Fruit fly (Drosophila melanogaster): ENCODE data around the gene Prestin.

Gene Prestin

dm6 chr3L:17929697-17930581, 22.3 kb upstream of the Prestin start (continued):
- TF ChIP-seq CG15696 (tag; optimal IDR thresholded peaks at IDR 0.05), result no peak
- TF ChIP-seq MTF-1 (GFP tag; optimal IDR thresholded peaks at IDR 0.05; ENCODE audit: borderline replicate concordance), result no peak
- no peak for TF ChIP-seq CHES-1-like (GFP tag; optimal IDR thresholded peaks at IDR 0.05)
- TF ChIP-seq h (optimal IDR thresholded peaks at IDR 0.05), result no peak
- TF ChIP-seq sima (GFP tag; optimal IDR thresholded peaks at IDR 0.05), result no peak
- no peak for TF ChIP-seq Fer2 (tag; optimal IDR thresholded peaks at IDR 0.05)
- TF ChIP-seq Ssrp (tag; optimal IDR thresholded peaks at IDR 0.05), result no peak
- no peak for TF ChIP-seq ara (GFP tag; IDR thresholded peaks at IDR 0.05)
- no peak for TF ChIP-seq knrl (GFP tag; IDR thresholded peaks at IDR 0.05; ENCODE audit: partially characterized antibody)
- no peak for TF ChIP-seq zfh1 (GFP tag; IDR thresholded peaks at IDR 0.05)
- no peak for TF ChIP-seq CG2120 (GFP tag; optimal IDR thresholded peaks at IDR 0.05)
- TF ChIP-seq CG8089 (GFP tag; optimal IDR thresholded peaks at IDR 0.05), result no peak
- no peak for TF ChIP-seq Max (GFP tag; optimal IDR thresholded peaks at IDR 0.05)
- TF ChIP-seq CG6254 (GFP tag; optimal IDR thresholded peaks at IDR 0.05), result no peak
- peak; percentile 69 for TF ChIP-seq CG10321 (GFP tag; IDR thresholded peaks at IDR 0.05)
- no peak for TF ChIP-seq Fer1 (GFP tag; optimal IDR thresholded peaks at IDR 0.05)
- peak in 1 of 2 experiments; percentile 18 for TF ChIP-seq Hr51 (GFP tag; optimal IDR thresholded peaks at IDR 0.05)
- peak; percentile 21 for TF ChIP-seq CG18599 (GFP tag; optimal IDR thresholded peaks at IDR 0.05)
- no peak for TF ChIP-seq Ptx1 (GFP tag; IDR thresholded peaks at IDR 0.05)
- no peak for TF ChIP-seq CG17361 (GFP tag; IDR thresholded peaks at IDR 0.05)
- TF ChIP-seq abd-A (tag; optimal IDR thresholded peaks at IDR 0.05), result peak; percentile 61
- no peak for TF ChIP-seq gcm (GFP tag; optimal IDR thresholded peaks at IDR 0.05)
- no peak for TF ChIP-seq fd3F (GFP tag; optimal IDR thresholded peaks at IDR 0.05)
- TF ChIP-seq Nf-YA (GFP tag; IDR thresholded peaks at IDR 0.05), result no peak
- peak; percentile 24 for TF ChIP-seq Nf-YC (tag; optimal IDR thresholded peaks at IDR 0.05)
- TF ChIP-seq sob (GFP tag; IDR thresholded peaks at IDR 0.05), result no peak
- TF ChIP-seq Bgb (GFP tag; IDR thresholded peaks at IDR 0.05; ENCODE audit: partially characterized antibody), result no peak
- TF ChIP-seq ftz-f1 (GFP tag; optimal IDR thresholded peaks at IDR 0.05), result peak; percentile 95
- TF ChIP-seq CTCF (GFP tag; optimal IDR thresholded peaks at IDR 0.05), result no peak
- no peak for TF ChIP-seq Sry-δ (GFP tag; optimal IDR thresholded peaks at IDR 0.05)
- TF ChIP-seq CG11695 (GFP tag; IDR thresholded peaks at IDR 0.05), result no peak
- peak; percentile 36; the same call in 1 of the 2 replicates for TF ChIP-seq Adf1 (GFP tag; IDR thresholded peaks at IDR 0.05)
- no peak for TF ChIP-seq nerfin-1 (tag; optimal IDR thresholded peaks at IDR 0.05)
- no peak for TF ChIP-seq CkIIα-i1 (GFP tag; IDR thresholded peaks at IDR 0.05)
- TF ChIP-seq CG8478 (optimal IDR thresholded peaks at IDR 0.05), result peak; percentile 83
- TF ChIP-seq CG3838 (GFP tag; optimal IDR thresholded peaks at IDR 0.05), result no peak
- TF ChIP-seq crol (GFP tag; IDR thresholded peaks at IDR 0.05), result peak; percentile 16; the same call in 1 of the 2 replicates
- no peak for TF ChIP-seq sd (tag; optimal IDR thresholded peaks at IDR 0.05)
- TF ChIP-seq exex (tag; optimal IDR thresholded peaks at IDR 0.05), result no peak
- peak; percentile 19 for TF ChIP-seq CG13894 (tag; optimal IDR thresholded peaks at IDR 0.05)
- TF ChIP-seq Atf6 (GFP tag; IDR thresholded peaks at IDR 0.05), result no peak
- TF ChIP-seq CG14441 (GFP tag; IDR thresholded peaks at IDR 0.05), result no peak
- no peak for TF ChIP-seq Meics (GFP tag; optimal IDR thresholded peaks at IDR 0.05)
- no peak for TF ChIP-seq CG4617 (GFP tag; optimal IDR thresholded peaks at IDR 0.05; ENCODE audit: borderline replicate concordance)
- TF ChIP-seq CG13123 (GFP tag; optimal IDR thresholded peaks at IDR 0.05), result no peak
- TF ChIP-seq CG18011 (GFP tag; optimal IDR thresholded peaks at IDR 0.05), result no peak
- no peak for TF ChIP-seq D19A (tag; optimal IDR thresholded peaks at IDR 0.05)
- no peak for TF ChIP-seq CG12155 (GFP tag; optimal IDR thresholded peaks at IDR 0.05)
- TF ChIP-seq phol (tag; optimal IDR thresholded peaks at IDR 0.05), result no peak
- TF ChIP-seq Hr3 (GFP tag; optimal IDR thresholded peaks at IDR 0.05), result no peak
